Worm (Caenorhabditis elegans) whole organism, L3 larva: ENCODE data around the gene str-74.

Experiments
- ZK546.5 ChIP-seq: sonication (generic microtip); optimal IDR thresholded peaks from 2 replicates; lab custom pipeline; 2017; ENCODE audit warnings: missing biosample characterization, missing genetic modification characterization
- aly-2 ChIP-seq: fragments of 150-350 bp; optimal IDR thresholded peaks from 2 replicates; lab custom pipeline; 2014; ENCODE audit warnings: missing biosample characterization, missing genetic modification characterization
- ama-1 ChIP-seq: fragments of 150-350 bp; optimal IDR thresholded peaks from 2 replicates; lab custom pipeline; 2018
- ceh-82 ChIP-seq: fragments of 150-350 bp; optimal IDR thresholded peaks from 2 replicates; lab custom pipeline; 2014; ENCODE audit warnings: missing biosample characterization, missing genetic modification characterization
- ceh-9 ChIP-seq: sonication (generic microtip); optimal IDR thresholded peaks from 2 replicates; lab custom pipeline; 2018; ENCODE audit warnings: missing biosample characterization, missing genetic modification characterization
- egl-27 ChIP-seq: sonication (generic microtip); optimal IDR thresholded peaks from 4 replicates; lab custom pipeline; 2017; ENCODE audit warnings: missing biosample characterization, missing genetic modification reagents, missing genetic modification characterization
- egl-5 ChIP-seq: fragments of 150-350 bp; optimal IDR thresholded peaks from 2 replicates; lab custom pipeline; 2017; ENCODE audit warnings: missing biosample characterization, missing genetic modification reagents, missing genetic modification characterization, inconsistent platforms
- elt-2 ChIP-seq: sonication (generic microtip); optimal IDR thresholded peaks from 2 replicates; lab custom pipeline; 2016; ENCODE audit warnings: missing genetic modification reagents, mild to moderate bottlenecking, missing genetic modification characterization, missing compliant biosample characterization
- elt-3 ChIP-seq, 3 experiments: fragments of 150-350 bp in 1 of 3; sonication (generic microtip) in 2 of 3; optimal IDR thresholded peaks; 2 replicates in 2 of 3; 4 replicates in 1 of 3; lab custom pipeline; 2014 to 2017; ENCODE audit warnings: missing biosample characterization in 3 of 3, missing genetic modification characterization in 3 of 3
- fkh-10 ChIP-seq: sonication (generic microtip); optimal IDR thresholded peaks from 2 replicates; lab custom pipeline; 2017; ENCODE audit warnings: missing biosample characterization, missing genetic modification reagents, missing genetic modification characterization
- fkh-2 ChIP-seq: fragments of 150-350 bp; optimal IDR thresholded peaks from 2 replicates; lab custom pipeline; 2014; ENCODE audit warnings: missing biosample characterization, missing genetic modification reagents, missing genetic modification characterization
- fos-1 ChIP-seq: fragments of 150-350 bp; optimal IDR thresholded peaks from 2 replicates; lab custom pipeline; 2014; ENCODE audit warnings: missing biosample characterization, missing genetic modification characterization
- hmg-11 ChIP-seq: sonication (generic microtip); optimal IDR thresholded peaks from 2 replicates; lab custom pipeline; 2016; ENCODE audit warnings: missing genetic modification characterization, missing compliant biosample characterization
- nfya-1 ChIP-seq: sonication (generic microtip); optimal IDR thresholded peaks from 2 replicates; lab custom pipeline; 2017; ENCODE audit warnings: missing genetic modification characterization, mild to moderate bottlenecking, missing compliant biosample characterization, antibody characterized with exemption, moderate library complexity; ENCODE audit not compliant: insufficient read depth
- nhr-11 ChIP-seq: fragments of 150-350 bp; optimal IDR thresholded peaks from 2 replicates; lab custom pipeline; 2014; ENCODE audit warnings: missing biosample characterization, missing genetic modification characterization
- nhr-12 ChIP-seq: fragments of 150-350 bp; optimal IDR thresholded peaks from 2 replicates; lab custom pipeline; 2014; ENCODE audit warnings: missing biosample characterization, missing genetic modification characterization
- nhr-25 ChIP-seq: sonication (generic microtip); optimal IDR thresholded peaks from 2 replicates; lab custom pipeline; 2017; ENCODE audit warnings: missing biosample characterization, missing genetic modification characterization
- nhr-28 ChIP-seq: fragments of 150-350 bp; optimal IDR thresholded peaks from 2 replicates; lab custom pipeline; 2014; ENCODE audit warnings: missing biosample characterization, missing genetic modification characterization
- nhr-43 ChIP-seq: sonication (generic microtip); optimal IDR thresholded peaks from 2 replicates; lab custom pipeline; 2016; ENCODE audit warnings: mild to moderate bottlenecking, missing genetic modification characterization, missing compliant biosample characterization; ENCODE audit not compliant: poor library complexity, severe bottlenecking
- nhr-67 ChIP-seq: fragments of 150-350 bp; optimal IDR thresholded peaks from 2 replicates; lab custom pipeline; 2014; ENCODE audit warnings: missing biosample characterization, missing genetic modification characterization
- nhr-77 ChIP-seq: fragments of 150-350 bp; optimal IDR thresholded peaks from 2 replicates; lab custom pipeline; 2014; ENCODE audit warnings: missing biosample characterization, missing genetic modification characterization
- pha-4 ChIP-seq: fragments of 150-350 bp; optimal IDR thresholded peaks from 2 replicates; lab custom pipeline; 2014; ENCODE audit warnings: missing biosample characterization, missing genetic modification reagents, missing genetic modification characterization
- pqm-1 ChIP-seq: fragments of 150-350 bp; optimal IDR thresholded peaks from 2 replicates; lab custom pipeline; 2017; ENCODE audit warnings: missing biosample characterization, missing genetic modification characterization, inconsistent platforms
- snpc-4 ChIP-seq: fragments of 150-350 bp; optimal IDR thresholded peaks from 2 replicates; lab custom pipeline; 2014; ENCODE audit warnings: missing biosample characterization, missing genetic modification characterization
- unc-39 ChIP-seq: sonication (generic microtip); optimal IDR thresholded peaks from 4 replicates; lab custom pipeline; 2017; ENCODE audit warnings: missing biosample characterization, missing genetic modification characterization
- unc-62 ChIP-seq: fragments of 150-350 bp; sonication (generic microtip); optimal IDR thresholded peaks from 4 replicates; lab custom pipeline; 2014; ENCODE audit warnings: missing biosample characterization, missing genetic modification reagents, missing genetic modification characterization
- zag-1 ChIP-seq: fragments of 150-350 bp; optimal IDR thresholded peaks from 2 replicates; lab custom pipeline; 2014; ENCODE audit warnings: missing biosample characterization, missing genetic modification characterization
- ztf-11 ChIP-seq: fragments of 150-350 bp; optimal IDR thresholded peaks from 2 replicates; lab custom pipeline; 2014; ENCODE audit warnings: missing biosample characterization, missing genetic modification characterization

str-74 gene

ce11 chrX:10216857-10217256, 24.0 kb downstream of the str-74 start:
- no peak for TF ChIP-seq nhr-12 (tag; lab: Kevin White, UChicago)
- peak; percentile 34 for TF ChIP-seq nhr-43 (tag; lab: Kevin White, UChicago)
- TF ChIP-seq nhr-25 (tag; lab: Kevin White, UChicago) = peak; percentile 20
- no peak for TF ChIP-seq ztf-11
- TF ChIP-seq fkh-2 (tag; lab: Kevin White, UChicago) = no peak

- TF ChIP-seq nhr-28 (tag; lab: Kevin White, UChicago) (peak; percentile 52), nhr-43 (tag; lab: Kevin White, UChicago) (peak; percentile 80), nhr-77 (tag; lab: Kevin White, UChicago) (no peak), pqm-1 (peak; percentile 51), elt-2 (peak; percentile 78)
These were observed 24.5 kb downstream of the str-74 start for ce11 chrX:10216344-10216743.

- TF ChIP-seq unc-62 (GFP tag; lab: Kevin White, UChicago) (no peak), nhr-25 (tag; lab: Kevin White, UChicago) (peak; percentile 5), ceh-82 (tag; lab: Kevin White, UChicago) (no peak), aly-2 (tag; lab: Kevin White, UChicago) (no peak), fkh-2 (tag; lab: Kevin White, UChicago) (no peak), elt-3 (tag; optimal IDR thresholded peaks at IDR 0.05; lab: Kevin White, UChicago) (no peak), nhr-67 (tag; lab: Kevin White, UChicago) (no peak), nhr-11 (tag; lab: Kevin White, UChicago) (no peak), nhr-77 (tag; lab: Kevin White, UChicago) (no peak), nhr-43 (tag; lab: Kevin White, UChicago) (peak; percentile 45), fos-1 (tag; lab: Kevin White, UChicago) (no peak), hmg-11 (tag; lab: Kevin White, UChicago) (peak; percentile 23), pha-4 (tag; lab: Kevin White, UChicago) (no peak), egl-5 (tag; lab: Kevin White, UChicago) (no peak), nfya-1 (tag; lab: Kevin White, UChicago) (peak; percentile 6), elt-2 (no peak), ama-1 (lab: Kevin White, UChicago) (no peak), egl-27 (tag; lab: Kevin White, UChicago) (no peak), snpc-4 (peak; percentile 11), pqm-1 (no peak)
- TF ChIP-seq, all 47 proteins: peak for 5
These were observed 25.4 kb downstream of the str-74 start, which contains the start of gene F44A6.4 for ce11 chrX:10215429-10215828. Gene F44A6.4 (minus strand): TSS chrX:10215495.

- TF ChIP-seq unc-39 (tag; lab: Kevin White, UChicago) (no peak), fos-1 (tag; lab: Kevin White, UChicago) (no peak), ztf-11 (no peak), hmg-11 (tag; lab: Kevin White, UChicago) (no peak)
- TF ChIP-seq, all 47 proteins: peak for 0
These were observed 28.4 kb downstream of the str-74 start, which contains the start of gene F44A6.3 for ce11 chrX:10212469-10212868. Gene F44A6.3 (plus strand): TSS chrX:10212769.

- no peak for TF ChIP-seq aly-2 (tag; lab: Kevin White, UChicago)
- TF ChIP-seq fos-1 (tag; lab: Kevin White, UChicago) = no peak
- TF ChIP-seq ceh-82 (tag; lab: Kevin White, UChicago) = no peak
- no peak for TF ChIP-seq unc-39 (tag; lab: Kevin White, UChicago)
- TF ChIP-seq fkh-10 (GFP tag; lab: Kevin White, UChicago) = no peak
- TF ChIP-seq zag-1 (tag; lab: Kevin White, UChicago) = no peak
- no peak for TF ChIP-seq ZK546.5 (tag; lab: Kevin White, UChicago)
- no peak for TF ChIP-seq nhr-43 (tag; lab: Kevin White, UChicago)
- no peak for TF ChIP-seq nhr-12 (tag; lab: Kevin White, UChicago)
- TF ChIP-seq nhr-77 (tag; lab: Kevin White, UChicago) = no peak
These were observed 32.4 kb downstream of the str-74 start for ce11 chrX:10208481-10208880.

- TF ChIP-seq nhr-77 (tag; lab: Kevin White, UChicago) = no peak
- no peak for TF ChIP-seq ceh-82 (tag; lab: Kevin White, UChicago)
- no peak for TF ChIP-seq elt-2
- no peak for TF ChIP-seq unc-39 (tag; lab: Kevin White, UChicago)
- TF ChIP-seq nfya-1 (tag; lab: Kevin White, UChicago) = no peak
- TF ChIP-seq ceh-9 (tag; lab: Kevin White, UChicago) = no peak
- TF ChIP-seq, all 47 proteins: peak for 0
These were observed 34.8 kb downstream of the str-74 start for ce11 chrX:10206008-10206407.
